Fruit fly (Drosophila melanogaster) Kc167 (cell line): ENCODE results near the gene CG7017.

Source experiments
- Myc ChIP-seq: fragments of >200 bp; optimal IDR thresholded peaks from 2 replicates; lab custom pipeline; 2017; ENCODE audit warnings: missing external identifiers
- Sin3A ChIP-seq: fragments of >200 bp; optimal IDR thresholded peaks from 2 replicates; lab custom pipeline; 2018; ENCODE audit warnings: missing external identifiers
- h ChIP-seq: fragments of >200 bp; optimal IDR thresholded peaks from 3 replicates; lab custom pipeline; 2018; ENCODE audit warnings: missing external identifiers
- insv ChIP-seq: fragments of >200 bp; optimal IDR thresholded peaks from 3 replicates; lab custom pipeline; 2018; ENCODE audit warnings: missing external identifiers
- psq ChIP-seq: fragments of >200 bp; optimal IDR thresholded peaks from 2 replicates; lab custom pipeline; 2017; ENCODE audit warnings: missing external identifiers
- ttk ChIP-seq: sonication (Bioruptor generic); optimal IDR thresholded peaks from 2 replicates; lab custom pipeline; 2017; ENCODE audit warnings: missing external identifiers

Gene CG7017

DNA sequence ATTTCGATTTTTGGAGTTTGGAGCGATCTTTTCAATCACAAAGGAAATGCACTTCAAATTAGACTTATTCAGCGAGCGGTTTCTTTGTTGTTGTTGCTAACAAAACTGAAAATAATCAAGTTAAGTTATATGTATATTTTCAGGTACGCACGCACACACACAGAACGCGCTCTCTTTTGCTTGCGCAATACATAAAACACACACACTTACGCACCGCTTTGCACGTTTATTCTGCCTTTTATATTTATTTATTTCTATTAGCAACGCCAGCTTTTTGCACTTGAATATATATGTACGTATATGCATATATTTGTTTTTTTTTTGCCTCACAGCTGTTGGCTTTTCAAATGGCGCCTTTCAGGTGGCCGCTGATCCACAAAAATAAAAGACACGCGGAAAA, 14.2 kb downstream of the CG7017 start:
- TF ChIP-seq h (no peak), ttk (lab: Kevin White, UChicago) (no peak), insv (lab: Kevin White, UChicago) (no peak), Sin3A (lab: Kevin White, UChicago) (no peak), psq (lab: Kevin White, UChicago) (no peak), Myc (lab: Kevin White, UChicago) (no peak)

DNA sequence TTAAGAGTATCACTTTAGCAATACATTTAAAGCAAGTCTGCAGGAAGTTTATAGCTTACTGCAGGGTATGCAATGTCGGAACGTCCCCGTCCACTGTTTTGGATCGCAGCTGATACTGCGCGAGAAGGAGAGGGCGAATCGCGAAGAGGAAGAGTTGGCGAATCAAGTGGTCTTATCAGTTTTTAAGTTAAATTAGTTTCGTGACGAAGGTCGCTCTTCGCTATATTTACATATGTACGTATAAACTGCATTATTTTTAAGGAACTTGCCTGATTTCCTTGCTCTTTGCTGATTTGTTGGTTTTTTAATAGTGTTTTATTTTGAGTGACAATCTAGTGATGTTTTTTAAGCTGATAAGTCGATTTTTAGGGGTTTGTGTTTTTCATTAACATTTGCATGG, 14.7 kb downstream of the CG7017 start:
- no peak for TF ChIP-seq ttk (lab: Kevin White, UChicago)
- TF ChIP-seq h = no peak
- TF ChIP-seq psq (lab: Kevin White, UChicago) = no peak
- no peak for TF ChIP-seq Sin3A (lab: Kevin White, UChicago)
- no peak for TF ChIP-seq insv (lab: Kevin White, UChicago)
- no peak for TF ChIP-seq Myc (lab: Kevin White, UChicago)

DNA sequence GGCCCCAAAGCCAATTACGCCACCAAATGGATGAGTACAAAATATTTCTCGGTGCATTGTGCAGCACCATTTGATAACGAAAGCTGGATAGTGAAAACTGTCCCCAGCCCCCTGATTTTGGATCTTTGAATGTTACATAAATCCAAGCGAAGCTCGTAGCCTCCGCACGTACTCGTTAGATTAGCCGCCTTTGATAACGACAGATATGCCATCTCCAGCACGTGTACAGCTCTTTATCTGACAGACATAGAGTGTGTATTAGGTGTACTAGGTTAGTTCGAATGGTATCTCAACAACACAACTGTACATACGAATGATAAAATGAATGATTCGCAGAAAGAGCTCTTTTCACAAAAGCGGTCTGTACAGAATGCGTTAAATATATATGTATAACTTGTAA, 15.6 kb downstream of the CG7017 start:
- TF ChIP-seq ttk (lab: Kevin White, UChicago) (no peak), insv (lab: Kevin White, UChicago) (no peak), h (no peak), Sin3A (lab: Kevin White, UChicago) (no peak), psq (lab: Kevin White, UChicago) (no peak), Myc (lab: Kevin White, UChicago) (no peak)

DNA sequence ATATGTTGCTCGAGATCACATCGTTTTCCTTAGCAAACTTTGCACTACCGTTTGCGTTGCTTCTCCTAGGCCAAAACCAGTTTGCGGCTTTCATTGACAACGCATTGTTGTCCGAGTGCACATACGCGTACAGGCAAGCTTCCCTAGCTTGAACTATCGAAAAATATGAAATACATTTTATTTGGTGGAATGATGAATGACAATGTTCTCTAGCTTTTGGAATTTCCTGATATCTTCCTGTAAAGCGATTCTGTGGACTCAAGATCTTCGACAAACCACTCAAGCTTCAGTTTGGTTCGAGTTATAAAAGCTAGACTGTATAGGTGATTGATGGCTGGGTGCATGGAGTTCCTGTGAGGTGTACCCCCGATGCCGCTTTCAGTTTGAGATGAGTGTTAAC, 16.0 kb downstream of the CG7017 start:
- no peak for TF ChIP-seq Sin3A (lab: Kevin White, UChicago)

DNA sequence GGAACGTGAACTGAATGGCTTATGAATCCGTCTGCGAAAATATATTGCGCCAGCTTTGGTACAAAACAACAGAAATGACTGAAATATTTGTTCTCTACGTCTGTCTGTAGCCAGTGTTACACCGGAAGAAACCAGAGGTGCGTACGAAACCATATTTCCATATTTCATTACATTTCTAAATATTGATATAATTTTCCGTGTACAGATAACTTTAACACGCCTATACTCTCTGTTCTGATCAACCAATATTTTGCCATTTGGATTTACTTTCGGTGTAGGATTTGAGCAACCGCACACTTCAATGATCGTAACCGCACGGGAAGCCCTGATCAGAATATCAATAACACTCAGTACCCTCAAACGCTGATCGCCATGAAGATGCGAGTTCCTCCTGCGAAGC, 17.2 kb downstream of the CG7017 start:
- TF ChIP-seq psq (lab: Kevin White, UChicago) (no peak), Myc (lab: Kevin White, UChicago) (no peak), Sin3A (lab: Kevin White, UChicago) (no peak), h (no peak), insv (lab: Kevin White, UChicago) (no peak), ttk (lab: Kevin White, UChicago) (no peak)

DNA sequence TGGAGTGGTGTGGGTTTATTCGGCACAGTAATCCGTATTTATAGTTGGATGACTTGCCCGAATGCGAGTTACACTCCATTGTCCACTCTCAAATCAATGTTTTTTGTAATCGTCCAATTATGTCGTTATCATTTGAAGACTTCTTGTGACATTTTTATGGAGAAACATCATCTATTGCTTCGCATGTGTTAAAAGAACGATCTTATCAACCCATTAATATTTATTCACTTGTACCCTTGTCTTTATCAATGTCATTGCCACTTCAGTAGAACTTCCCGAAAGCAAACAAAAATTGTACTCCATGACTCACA, 18.2 kb downstream of the CG7017 start:
- TF ChIP-seq Myc (lab: Kevin White, UChicago) = no peak
- TF ChIP-seq psq (lab: Kevin White, UChicago) = no peak
- TF ChIP-seq insv (lab: Kevin White, UChicago) = no peak

DNA sequence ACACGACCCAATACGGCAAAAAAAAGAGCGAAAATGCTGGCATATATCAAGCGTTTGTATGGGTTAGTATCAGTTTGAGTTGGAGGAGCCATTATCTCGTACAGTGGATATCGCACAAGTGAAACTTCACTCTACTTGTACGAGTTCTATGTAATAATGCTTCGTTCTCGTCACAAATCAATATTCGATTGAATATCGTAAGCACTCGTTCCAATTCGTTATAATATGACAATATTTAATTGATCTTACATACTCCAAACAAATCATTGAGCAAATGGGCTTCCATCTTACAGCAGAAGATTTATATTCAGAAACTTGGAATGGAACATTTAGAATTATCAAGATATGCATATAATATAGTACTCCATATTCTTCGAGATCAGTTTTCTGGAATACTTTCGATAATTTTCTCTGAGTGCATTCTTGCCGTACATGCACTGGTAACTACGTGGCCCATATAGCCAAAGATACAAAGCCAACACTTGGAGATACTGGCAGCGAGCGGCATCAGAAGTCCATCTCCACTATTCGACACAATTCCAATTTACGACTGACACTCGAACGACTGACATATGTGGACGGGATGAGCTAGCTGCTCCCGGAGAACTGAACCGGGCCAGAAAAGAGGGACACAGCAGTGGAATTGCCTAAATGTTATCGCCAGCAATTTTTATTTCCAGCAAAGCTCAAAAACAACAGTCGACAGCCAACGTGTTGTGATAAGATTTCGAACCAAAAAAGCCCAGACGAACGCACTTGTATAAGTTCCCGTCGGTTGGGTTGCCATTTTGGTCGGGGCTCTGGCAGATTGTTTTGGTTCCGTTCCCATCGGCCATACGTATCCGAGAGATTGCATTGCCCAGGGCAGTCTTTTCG, 18.8 kb downstream of the CG7017 start:
- no peak for TF ChIP-seq insv (lab: Kevin White, UChicago)
- no peak for TF ChIP-seq Myc (lab: Kevin White, UChicago)
- TF ChIP-seq psq (lab: Kevin White, UChicago) = no peak
- no peak for TF ChIP-seq ttk (lab: Kevin White, UChicago)
- TF ChIP-seq Sin3A (lab: Kevin White, UChicago) = no peak
- TF ChIP-seq h = no peak

DNA sequence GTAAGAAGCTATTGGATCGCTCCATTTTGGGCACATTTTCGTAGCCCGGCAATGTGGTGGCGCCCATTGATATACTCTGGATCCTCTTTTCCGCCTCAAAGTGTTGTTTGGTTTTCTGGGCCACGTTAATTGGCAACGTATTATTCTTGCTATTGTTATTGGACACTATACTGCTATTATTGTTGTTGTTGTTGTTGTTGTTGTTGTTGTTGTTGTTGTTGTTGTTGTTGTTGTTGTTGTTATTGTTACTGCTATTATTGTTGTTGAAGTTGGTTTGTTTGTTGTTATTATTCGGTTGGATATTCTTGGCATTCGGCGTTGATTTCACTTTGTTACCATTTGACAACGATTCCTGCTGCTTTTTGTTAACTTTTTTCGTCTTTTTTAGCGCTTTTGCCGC, 20.1 kb downstream of the CG7017 start:
- TF ChIP-seq psq (lab: Kevin White, UChicago) = no peak
- no peak for TF ChIP-seq ttk (lab: Kevin White, UChicago)
- no peak for TF ChIP-seq insv (lab: Kevin White, UChicago)
- no peak for TF ChIP-seq Myc (lab: Kevin White, UChicago)
- TF ChIP-seq Sin3A (lab: Kevin White, UChicago) = no peak
- no peak for TF ChIP-seq h

DNA sequence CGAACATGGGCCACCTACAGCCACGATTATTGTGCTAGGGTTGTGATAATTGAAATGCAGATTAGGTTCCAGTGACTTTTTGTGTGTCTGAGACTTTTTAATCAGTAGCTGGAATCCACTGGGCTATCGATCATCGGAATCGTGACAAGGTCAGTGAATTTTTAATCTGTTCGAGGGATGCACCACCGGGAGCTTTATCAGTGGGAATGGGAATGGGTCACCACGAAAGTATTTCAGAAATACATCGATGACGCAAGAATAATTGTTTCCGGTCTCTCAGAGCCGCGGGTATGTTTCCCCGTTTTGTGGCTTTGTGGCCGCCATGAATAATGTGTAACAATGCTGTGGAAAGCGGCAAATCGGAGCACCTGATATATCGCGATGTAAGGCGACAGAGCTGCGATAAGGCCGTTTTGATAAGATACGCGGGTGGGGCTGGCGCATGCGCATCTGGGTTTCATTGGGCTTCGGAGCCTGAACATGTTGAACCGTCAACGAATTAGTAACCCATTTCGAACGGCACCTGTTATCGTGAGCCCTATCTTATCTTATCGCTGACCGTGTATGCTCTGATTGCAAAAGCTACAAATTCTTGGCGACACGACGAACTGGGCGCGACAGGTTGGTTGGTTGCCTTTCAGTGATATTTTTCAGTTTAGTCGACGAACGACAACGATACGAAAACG, 23.9 kb downstream of the CG7017 start, which contains the start of gene Ssk:
Gene Ssk (plus strand): TSS at position 638 of the 686 bp plus-strand sequence.
- TF ChIP-seq psq (lab: Kevin White, UChicago) = no peak
- TF ChIP-seq Sin3A (lab: Kevin White, UChicago) = no peak

DNA sequence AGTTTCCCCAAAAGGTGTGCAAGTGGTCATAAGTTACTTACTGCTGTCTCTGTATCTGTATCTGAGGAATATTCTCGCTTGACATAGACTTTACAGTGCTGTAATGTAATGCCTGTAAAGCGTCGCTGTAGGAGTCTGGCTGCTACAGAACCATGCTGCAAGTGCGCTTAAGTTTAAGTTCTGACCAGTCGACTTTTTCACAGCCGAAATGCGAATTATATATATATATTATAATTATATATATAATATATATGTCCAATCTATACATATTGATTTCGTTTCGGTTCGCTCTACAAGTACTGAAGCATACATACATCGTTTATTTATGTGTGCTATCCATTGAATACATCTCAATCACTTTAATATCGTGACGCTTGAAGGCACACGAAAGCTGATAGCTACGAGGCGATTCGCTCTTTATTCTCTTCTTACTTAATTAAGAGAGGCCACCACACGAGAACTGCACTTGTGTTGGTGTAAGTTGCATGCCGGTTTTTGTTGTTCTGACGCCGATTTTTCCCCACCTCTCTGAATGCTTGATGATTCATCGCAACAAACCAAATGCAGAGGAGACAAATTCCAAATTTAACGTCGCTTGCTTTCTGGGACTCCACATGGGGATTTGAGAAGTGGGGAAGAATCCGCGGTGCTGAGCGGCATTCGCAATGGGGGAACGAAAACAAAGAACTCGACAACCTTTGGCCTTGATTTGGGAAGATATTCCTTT, 25.5 kb downstream of the CG7017 start:
- no peak for TF ChIP-seq h
- no peak for TF ChIP-seq insv (lab: Kevin White, UChicago)
- TF ChIP-seq ttk (lab: Kevin White, UChicago) = no peak
- no peak for TF ChIP-seq Myc (lab: Kevin White, UChicago)
- TF ChIP-seq psq (lab: Kevin White, UChicago) = no peak
- no peak for TF ChIP-seq Sin3A (lab: Kevin White, UChicago)

DNA sequence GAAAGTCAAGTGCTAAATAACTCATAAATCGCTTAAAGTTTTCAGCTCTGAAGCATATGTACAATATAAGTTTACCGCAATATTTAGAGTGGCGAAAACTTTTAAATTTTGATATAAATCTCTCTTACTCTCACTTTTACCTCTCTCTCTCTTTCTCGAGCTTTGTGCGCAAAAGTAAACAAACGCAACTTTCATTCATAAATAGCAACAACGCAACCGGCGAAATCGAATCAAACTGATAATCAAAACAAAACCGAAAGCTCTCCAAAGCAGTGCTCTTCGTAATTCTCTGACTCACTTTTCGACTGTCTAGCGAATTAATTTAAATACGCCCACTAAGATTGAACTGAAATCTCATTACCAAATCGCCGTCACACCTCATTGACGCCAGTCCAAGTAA, 26.0 kb downstream of the CG7017 start:
- no peak for TF ChIP-seq psq (lab: Kevin White, UChicago)
- no peak for TF ChIP-seq ttk (lab: Kevin White, UChicago)
- TF ChIP-seq Myc (lab: Kevin White, UChicago) = no peak
- no peak for TF ChIP-seq h
- no peak for TF ChIP-seq insv (lab: Kevin White, UChicago)
- no peak for TF ChIP-seq Sin3A (lab: Kevin White, UChicago)
